Fruit fly (Drosophila melanogaster): Measurements from ENCODE around the gene CG42371.

- TF ChIP-seq usp (GFP tag; optimal IDR thresholded peaks at IDR 0.05) (no peak), pan (optimal IDR thresholded peaks at IDR 0.05) (no peak), psq (optimal IDR thresholded peaks at IDR 0.05) (no peak)
These were observed 32.9 kb downstream of the CG42371 start for dm6 chr2L:2184129-2184528.

All from whole organism.